Fruit fly (Drosophila melanogaster): Measurements from ENCODE around the gene CRAT.

CRAT gene

dm6 chr3R:6405239-6405638 is 29.4 kb upstream of the CRAT start:
- TF ChIP-seq CG8632 (GFP tag; optimal IDR thresholded peaks at IDR 0.05) (no peak), Ets21C (GFP tag; optimal IDR thresholded peaks at IDR 0.05) (no peak), Gug (GFP tag; IDR thresholded peaks at IDR 0.05) (no peak), CG15336 (GFP tag; IDR thresholded peaks at IDR 0.05) (no peak), fd85E (GFP tag; optimal IDR thresholded peaks at IDR 0.05) (peak; percentile 35), Eip78C (GFP tag) (peak; percentile 62), CG6163 (GFP tag; IDR thresholded peaks at IDR 0.05) (no peak), pdm3 (GFP tag; optimal IDR thresholded peaks at IDR 0.05) (no peak), ss (GFP tag; optimal IDR thresholded peaks at IDR 0.05) (no peak), Blimp-1 (GFP tag; optimal IDR thresholded peaks at IDR 0.05) (no peak), CG11294 (GFP tag; IDR thresholded peaks at IDR 0.05) (no peak), CG6808 (GFP tag; optimal IDR thresholded peaks at IDR 0.05) (no peak), fkh (GFP tag; optimal IDR thresholded peaks at IDR 0.05) (no peak), svp (GFP tag) (peak; percentile 50), esn (GFP tag; optimal IDR thresholded peaks at IDR 0.05) (no peak), salr (GFP tag; optimal IDR thresholded peaks at IDR 0.05) (no peak), CG32006 (GFP tag; optimal IDR thresholded peaks at IDR 0.05) (no peak), CG16779 (tag; optimal IDR thresholded peaks at IDR 0.05) (no peak), spab (GFP tag; optimal IDR thresholded peaks at IDR 0.05) (no peak), Smox (GFP tag; optimal IDR thresholded peaks at IDR 0.05) (no peak), CG11902 (GFP tag; optimal IDR thresholded peaks at IDR 0.05) (no peak), eg (GFP tag; IDR thresholded peaks at IDR 0.05) (no peak), net (GFP tag; optimal IDR thresholded peaks at IDR 0.05) (no peak)

- peak; percentile 76 for TF ChIP-seq OdsH (GFP tag; optimal IDR thresholded peaks at IDR 0.05)
- peak; percentile 82 for TF ChIP-seq CG32006 (GFP tag; optimal IDR thresholded peaks at IDR 0.05)
- peak; percentile 68 for TF ChIP-seq lz (GFP tag; optimal IDR thresholded peaks at IDR 0.05)
- TF ChIP-seq Eip93F (GFP tag; optimal IDR thresholded peaks at IDR 0.05) = no peak
- peak; percentile 75 for TF ChIP-seq topi (GFP tag; optimal IDR thresholded peaks at IDR 0.05)
- TF ChIP-seq CG8319 (GFP tag; optimal IDR thresholded peaks at IDR 0.05) = peak; percentile 55
- peak; percentile 72 for TF ChIP-seq Lpt (GFP tag; optimal IDR thresholded peaks at IDR 0.05)
- TF ChIP-seq salr (GFP tag; optimal IDR thresholded peaks at IDR 0.05) = peak; percentile 16 to 77
- peak; percentile 53 for TF ChIP-seq dac (GFP tag; optimal IDR thresholded peaks at IDR 0.05)
- TF ChIP-seq dsx (GFP tag; optimal IDR thresholded peaks at IDR 0.05; ENCODE audit: poor library complexity, severe bottlenecking) = peak; percentile 45
- peak; percentile 88; the same call in 2 of the 3 replicates for TF ChIP-seq CG8119 (GFP tag; IDR thresholded peaks at IDR 0.05)
- TF ChIP-seq eg (GFP tag; IDR thresholded peaks at IDR 0.05) = peak; percentile 93
- peak; percentile 79 for TF ChIP-seq CG31627 (GFP tag; optimal IDR thresholded peaks at IDR 0.05)
- TF ChIP-seq CG11294 (GFP tag; IDR thresholded peaks at IDR 0.05) = peak; percentile 66
- peak; percentile 83 for TF ChIP-seq Hr4 (GFP tag; optimal IDR thresholded peaks at IDR 0.05)
- peak; percentile 73 for TF ChIP-seq CG6792 (GFP tag; optimal IDR thresholded peaks at IDR 0.05)
- peak; percentile 23 for TF ChIP-seq spab (GFP tag; optimal IDR thresholded peaks at IDR 0.05)
- peak; percentile 78 for TF ChIP-seq achi (GFP tag; optimal IDR thresholded peaks at IDR 0.05)
- TF ChIP-seq net (GFP tag; optimal IDR thresholded peaks at IDR 0.05) = peak; percentile 69
- peak; percentile 59 for TF ChIP-seq Ets21C (GFP tag; optimal IDR thresholded peaks at IDR 0.05)
- TF ChIP-seq CG6854 (GFP tag; optimal IDR thresholded peaks at IDR 0.05) = no peak
- TF ChIP-seq CG16779 (tag; optimal IDR thresholded peaks at IDR 0.05) = peak; percentile 53
- TF ChIP-seq Sox14 (GFP tag; optimal IDR thresholded peaks at IDR 0.05) = peak; percentile 80
- TF ChIP-seq Met (GFP tag; optimal IDR thresholded peaks at IDR 0.05) = peak; percentile 67
- TF ChIP-seq CG6276 (GFP tag; optimal IDR thresholded peaks at IDR 0.05) = peak; percentile 74
- TF ChIP-seq CG6163 (GFP tag; IDR thresholded peaks at IDR 0.05) = peak; percentile 90
- no peak for TF ChIP-seq CG9139 (GFP tag; optimal IDR thresholded peaks at IDR 0.05)
- TF ChIP-seq svp (GFP tag) = peak; percentile 84
- TF ChIP-seq fd59A (GFP tag; optimal IDR thresholded peaks at IDR 0.05) = no peak
- peak; percentile 71 for TF ChIP-seq Hr39 (GFP tag; optimal IDR thresholded peaks at IDR 0.05)
- TF ChIP-seq CG7368 (GFP tag; optimal IDR thresholded peaks at IDR 0.05) = peak; percentile 52
- peak; percentile 92 for TF ChIP-seq Eip78C (GFP tag)
- peak; percentile 75 for TF ChIP-seq CG10631 (GFP tag; optimal IDR thresholded peaks at IDR 0.05)
- TF ChIP-seq fd85E (GFP tag; optimal IDR thresholded peaks at IDR 0.05) = no peak
- no peak for TF ChIP-seq Blimp-1 (GFP tag; optimal IDR thresholded peaks at IDR 0.05)
- TF ChIP-seq CG11762 (GFP tag; optimal IDR thresholded peaks at IDR 0.05; ENCODE audit: insufficient read depth) = peak; percentile 67
- peak; percentile 91 for TF ChIP-seq CG15336 (GFP tag; IDR thresholded peaks at IDR 0.05)
- TF ChIP-seq cyc (GFP tag; optimal IDR thresholded peaks at IDR 0.05) = peak; percentile 73
- TF ChIP-seq CG11902 (GFP tag; optimal IDR thresholded peaks at IDR 0.05) = peak; percentile 46
- peak; percentile 64 for TF ChIP-seq Smox (GFP tag; optimal IDR thresholded peaks at IDR 0.05)
- TF ChIP-seq Sox15 (GFP tag; optimal IDR thresholded peaks at IDR 0.05) = peak; percentile 55
- peak; percentile 73 for TF ChIP-seq CG8632 (GFP tag; optimal IDR thresholded peaks at IDR 0.05)
Measured at dm6 chr3R:6404174-6404573, 28.3 kb upstream of the CRAT start.

All from whole organism, prepupa.